Worm (Caenorhabditis elegans) whole organism, mixed stage, embryonic: ENCODE measurements around the gene srx-9.

Experiments used
- M03D4.4 ChIP-seq: sonication (generic microtip); optimal IDR thresholded peaks from 2 replicates; lab custom pipeline; 2017; ENCODE audit warnings: mild to moderate bottlenecking, missing genetic modification characterization, missing compliant biosample characterization
- ces-1 ChIP-seq: fragments of 150-350 bp; optimal IDR thresholded peaks from 2 replicates; lab custom pipeline; 2014; ENCODE audit warnings: missing biosample characterization, missing genetic modification reagents, missing genetic modification characterization
- mep-1 ChIP-seq: fragments of 150-350 bp; optimal IDR thresholded peaks from 2 replicates; lab custom pipeline; 2017; ENCODE audit warnings: missing biosample characterization, missing genetic modification reagents, missing genetic modification characterization, inconsistent platforms
- nhr-76 ChIP-seq: sonication (generic microtip); optimal IDR thresholded peaks from 2 replicates; lab custom pipeline; 2017; ENCODE audit warnings: missing biosample characterization, missing genetic modification characterization

ce11 chrV:7415780-7416428 is 20.6 kb upstream of the srx-9 start, which contains the start of gene F18E3.13:
- no peak for TF ChIP-seq M03D4.4 (tag; lab: Kevin White, UChicago)
- no peak for TF ChIP-seq ces-1 (GFP tag; lab: Kevin White, UChicago)
- TF ChIP-seq mep-1: no peak
- TF ChIP-seq nhr-76 (tag; lab: Kevin White, UChicago): no peak
